Fruit fly (Drosophila melanogaster) whole organism, embryonic: ENCODE measurements around the gene CG6356.
A peak's percentile ranks its signal among the peaks of the same experiment; 100 is the strongest.

Experiments
- Adf1 ChIP-seq: fragments of 200-800 bp; sonication (Bioruptor generic); IDR thresholded peaks from 2 replicates; pipeline ENCODE4 v1.3.6; 2022; ENCODE audit warnings: missing biosample characterization, missing genetic modification characterization
- Atf6 ChIP-seq: fragments of 200-800 bp; sonication (Bioruptor generic); IDR thresholded peaks from 2 replicates; pipeline ENCODE4 v1.3.6; 2022; ENCODE audit warnings: missing biosample characterization, missing genetic modification characterization
- Bgb ChIP-seq: fragments of 200-800 bp; sonication (Bioruptor generic); IDR thresholded peaks from 2 replicates; pipeline ENCODE4 v1.3.6; 2022; ENCODE audit warnings: missing biosample characterization, missing genetic modification characterization; ENCODE audit not compliant: partially characterized antibody
- CG10543 ChIP-seq: fragments of 200-800 bp; sonication (Bioruptor generic); optimal IDR thresholded peaks from 3 replicates; lab custom pipeline; 2017; ENCODE audit warnings: missing biosample characterization, mild to moderate bottlenecking, missing genetic modification characterization, moderate library complexity
- CG11695 ChIP-seq: fragments of 200-800 bp; sonication (Bioruptor generic); IDR thresholded peaks from 3 replicates; pipeline ENCODE4 v1.3.6; 2022; ENCODE audit warnings: missing biosample characterization, missing genetic modification characterization
- CG12071 ChIP-seq: fragments of 200-800 bp; sonication (Bioruptor generic); optimal IDR thresholded peaks from 3 replicates; lab custom pipeline; 2018; ENCODE audit warnings: missing biosample characterization, mild to moderate bottlenecking, missing genetic modification characterization
- CG12769 ChIP-seq: fragments of 200-800 bp; sonication (Bioruptor generic); optimal IDR thresholded peaks from 2 replicates; lab custom pipeline; 2019; ENCODE audit warnings: missing biosample characterization, mild to moderate bottlenecking, missing genetic modification characterization, moderate library complexity
- CG13775 ChIP-seq: fragments of 200-800 bp; sonication (Bioruptor generic); optimal IDR thresholded peaks from 3 replicates; lab custom pipeline; 2017; ENCODE audit warnings: missing biosample characterization, mild to moderate bottlenecking, missing genetic modification characterization
- CG15514 ChIP-seq: fragments of 200-800 bp; sonication (Bioruptor generic); optimal IDR thresholded peaks from 3 replicates; lab custom pipeline; 2017; ENCODE audit warnings: missing biosample characterization, missing genetic modification characterization, mild to moderate bottlenecking, moderate library complexity, missing genetic modification reagents
- CG1647 ChIP-seq: fragments of 200-800 bp; sonication (Bioruptor generic); optimal IDR thresholded peaks from 3 replicates; lab custom pipeline; 2016; ENCODE audit warnings: missing biosample characterization, missing genetic modification characterization
- CG2712 ChIP-seq: fragments of 200-800 bp; optimal IDR thresholded peaks from 3 replicates; lab custom pipeline; 2019; ENCODE audit warnings: missing biosample characterization, mild to moderate bottlenecking, missing genetic modification characterization, moderate library complexity
- CG30431 ChIP-seq: fragments of 200-800 bp; sonication (Bioruptor generic); optimal IDR thresholded peaks from 2 replicates; lab custom pipeline; 2017; ENCODE audit warnings: missing biosample characterization, missing genetic modification characterization
- CG3281 ChIP-seq: fragments of 200-800 bp; sonication (Bioruptor generic); optimal IDR thresholded peaks from 3 replicates; lab custom pipeline; 2017; ENCODE audit warnings: missing biosample characterization, mild to moderate bottlenecking, missing genetic modification characterization
- CG3847 ChIP-seq: fragments of 200-800 bp; sonication (Bioruptor generic); IDR thresholded peaks from 2 replicates; pipeline ENCODE4 v1.3.6; 2022; ENCODE audit warnings: missing biosample characterization, missing genetic modification characterization
- CG3995 ChIP-seq: fragments of 200-800 bp; sonication (Bioruptor generic); optimal IDR thresholded peaks from 3 replicates; lab custom pipeline; 2016; ENCODE audit warnings: missing biosample characterization, missing genetic modification characterization
- CG4328 ChIP-seq: fragments of 200-800 bp; sonication (Bioruptor generic); optimal IDR thresholded peaks from 3 replicates; lab custom pipeline; 2017; ENCODE audit warnings: missing biosample characterization, missing genetic modification reagents, missing genetic modification characterization
- CG6813 ChIP-seq: fragments of 200-800 bp; sonication (Bioruptor generic); optimal IDR thresholded peaks from 2 replicates; lab custom pipeline; 2017; ENCODE audit warnings: missing biosample characterization, missing genetic modification characterization, mild to moderate bottlenecking, moderate library complexity, missing genetic modification reagents
- CG8388 ChIP-seq: fragments of 200-800 bp; sonication (Bioruptor generic); optimal IDR thresholded peaks from 2 replicates; lab custom pipeline; 2019; ENCODE audit warnings: missing biosample characterization, mild to moderate bottlenecking, missing genetic modification characterization, moderate library complexity
- CG8924 ChIP-seq: fragments of 200-800 bp; optimal IDR thresholded peaks from 3 replicates; lab custom pipeline; 2019; ENCODE audit warnings: missing biosample characterization, mild to moderate bottlenecking, missing genetic modification characterization, moderate library complexity
- CkIIα-i1 ChIP-seq: fragments of 200-800 bp; sonication (Bioruptor generic); IDR thresholded peaks from 2 replicates; pipeline ENCODE4 v1.3.6; 2022; ENCODE audit warnings: missing biosample characterization, missing genetic modification characterization
- Deaf1 ChIP-seq: fragments of 200-800 bp; optimal IDR thresholded peaks from 3 replicates; lab custom pipeline; 2019; ENCODE audit warnings: missing biosample characterization, mild to moderate bottlenecking, missing genetic modification characterization, moderate library complexity
- Dip2 ChIP-seq: fragments of 200-800 bp; sonication (Bioruptor generic); IDR thresholded peaks from 2 replicates; pipeline ENCODE4 v1.3.6; 2022; ENCODE audit warnings: missing biosample characterization, missing genetic modification characterization
- GATAe ChIP-seq: fragments of 200-800 bp; sonication (Bioruptor generic); conservative IDR thresholded peaks from 2 replicates; pipeline ENCODE4 v1.3.6; 2022; ENCODE audit warnings: missing biosample characterization, missing genetic modification characterization
- Hand ChIP-seq: fragments of 200-800 bp; sonication (Bioruptor generic); optimal IDR thresholded peaks from 2 replicates; lab custom pipeline; 2017; ENCODE audit warnings: mild to moderate bottlenecking, missing biosample characterization, missing genetic modification reagents, missing genetic modification characterization
- HmgD ChIP-seq: fragments of 200-800 bp; sonication (Bioruptor generic); optimal IDR thresholded peaks from 3 replicates; lab custom pipeline; 2016; ENCODE audit warnings: missing biosample characterization, missing genetic modification characterization
- Hmr ChIP-seq: fragments of 200-800 bp; sonication (Bioruptor generic); optimal IDR thresholded peaks from 3 replicates; lab custom pipeline; 2017; ENCODE audit warnings: mild to moderate bottlenecking, missing biosample characterization, missing genetic modification reagents, missing genetic modification characterization
- MESR4 ChIP-seq: fragments of 200-800 bp; sonication (Bioruptor generic); optimal IDR thresholded peaks from 2 replicates; lab custom pipeline; 2018; ENCODE audit warnings: missing biosample characterization, mild to moderate bottlenecking, missing genetic modification characterization, moderate library complexity
- Mrtf ChIP-seq: fragments of 200-800 bp; sonication (Bioruptor generic); IDR thresholded peaks from 3 replicates; pipeline ENCODE4 v1.3.6; 2022; ENCODE audit warnings: missing biosample characterization, missing genetic modification characterization
- Rfx ChIP-seq: fragments of 200-800 bp; sonication (Bioruptor generic); IDR thresholded peaks from 2 replicates; pipeline ENCODE4 v1.3.6; 2022; ENCODE audit warnings: missing biosample characterization, missing genetic modification characterization
- Scr ChIP-seq: fragments of 200-800 bp; sonication (Bioruptor generic); IDR thresholded peaks from 2 replicates; pipeline ENCODE4 v1.3.6; 2022; ENCODE audit warnings: missing biosample characterization, missing genetic modification characterization; ENCODE audit not compliant: partially characterized antibody
- Spps ChIP-seq: fragments of 200-800 bp; sonication (Bioruptor generic); optimal IDR thresholded peaks from 2 replicates; lab custom pipeline; 2018; ENCODE audit warnings: missing biosample characterization, mild to moderate bottlenecking, missing genetic modification characterization
- Taf1 ChIP-seq: fragments of 200-800 bp; sonication (Bioruptor generic); IDR thresholded peaks from 2 replicates; pipeline ENCODE4 v1.3.6; 2022; ENCODE audit warnings: missing biosample characterization, missing genetic modification characterization
- Vsx1 ChIP-seq: fragments of 200-800 bp; sonication (Bioruptor generic); optimal IDR thresholded peaks from 2 replicates; lab custom pipeline; 2017; ENCODE audit warnings: missing biosample characterization, mild to moderate bottlenecking, missing genetic modification characterization, missing genetic modification reagents
- ab ChIP-seq: fragments of 200-800 bp; sonication (Bioruptor generic); optimal IDR thresholded peaks from 2 replicates; lab custom pipeline; 2016; ENCODE audit warnings: missing biosample characterization, missing genetic modification characterization
- ac ChIP-seq: fragments of 200-800 bp; sonication (Bioruptor generic); optimal IDR thresholded peaks from 3 replicates; lab custom pipeline; 2017; ENCODE audit warnings: missing biosample characterization, mild to moderate bottlenecking, missing genetic modification characterization
- chn ChIP-seq: fragments of 200-800 bp; sonication (Bioruptor generic); optimal IDR thresholded peaks from 2 replicates; lab custom pipeline; 2016; ENCODE audit warnings: missing biosample characterization, missing genetic modification characterization
- dmrt11E ChIP-seq: fragments of 200-800 bp; sonication (Bioruptor generic); optimal IDR thresholded peaks from 3 replicates; lab custom pipeline; 2018; ENCODE audit warnings: missing biosample characterization, mild to moderate bottlenecking, missing genetic modification characterization, moderate library complexity
- dmrt99B ChIP-seq: fragments of 200-800 bp; sonication (Bioruptor generic); optimal IDR thresholded peaks from 2 replicates; lab custom pipeline; 2018; ENCODE audit warnings: missing biosample characterization, mild to moderate bottlenecking, missing genetic modification characterization, moderate library complexity
- fu2 ChIP-seq: fragments of 200-800 bp; sonication (Bioruptor generic); optimal IDR thresholded peaks from 2 replicates; lab custom pipeline; 2016; ENCODE audit warnings: missing biosample characterization, missing genetic modification characterization
- klu ChIP-seq: fragments of 200-800 bp; sonication (Bioruptor generic); IDR thresholded peaks from 2 replicates; pipeline ENCODE4 v1.3.6; 2022; ENCODE audit warnings: missing biosample characterization, missing genetic modification characterization
- lilli ChIP-seq: fragments of 200-800 bp; sonication (Bioruptor generic); optimal IDR thresholded peaks from 3 replicates; lab custom pipeline; 2016; ENCODE audit warnings: missing biosample characterization, missing genetic modification characterization
- mld ChIP-seq: fragments of 200-800 bp; sonication (Bioruptor generic); IDR thresholded peaks from 3 replicates; pipeline ENCODE4 v1.3.6; 2022; ENCODE audit warnings: missing biosample characterization, missing genetic modification characterization; ENCODE audit not compliant: partially characterized antibody
- nmo ChIP-seq: fragments of 200-800 bp; sonication (Bioruptor generic); optimal IDR thresholded peaks from 2 replicates; lab custom pipeline; 2018; ENCODE audit warnings: missing biosample characterization, mild to moderate bottlenecking, missing genetic modification characterization, moderate library complexity
- org-1 ChIP-seq: fragments of 200-800 bp; sonication (Bioruptor generic); optimal IDR thresholded peaks from 2 replicates; lab custom pipeline; 2017; ENCODE audit warnings: missing biosample characterization, missing genetic modification characterization
- otp ChIP-seq: fragments of 200-800 bp; sonication (Bioruptor generic); IDR thresholded peaks from 3 replicates; pipeline ENCODE4, ENCODE4 v1.3.6; 2022; ENCODE audit warnings: missing biosample characterization, missing genetic modification characterization
- phol ChIP-seq: fragments of 200-800 bp; sonication (Bioruptor generic); optimal IDR thresholded peaks from 3 replicates; lab custom pipeline; 2018; ENCODE audit warnings: missing biosample characterization, mild to moderate bottlenecking, missing genetic modification characterization, moderate library complexity
- sens ChIP-seq: fragments of 200-800 bp; sonication (Bioruptor generic); peaks from one replicate; lab custom pipeline; 2016; ENCODE audit warnings: missing biosample characterization, missing genetic modification characterization
- sr ChIP-seq: fragments of 200-800 bp; sonication (Bioruptor generic); IDR thresholded peaks from 3 replicates; pipeline ENCODE4 v1.3.6; 2022; ENCODE audit warnings: missing biosample characterization, missing genetic modification characterization
- ssp ChIP-seq: fragments of 200-800 bp; sonication (Bioruptor generic); IDR thresholded peaks from 2 replicates; pipeline ENCODE4 v1.3.6; 2022; ENCODE audit warnings: missing biosample characterization, missing genetic modification characterization
- tap ChIP-seq: fragments of 200-800 bp; optimal IDR thresholded peaks from 3 replicates; lab custom pipeline; 2019; ENCODE audit warnings: missing biosample characterization, mild to moderate bottlenecking, missing genetic modification characterization, moderate library complexity
- tgo ChIP-seq: fragments of 200-800 bp; sonication (Bioruptor generic); IDR thresholded peaks from 3 replicates; pipeline ENCODE4 v1.3.6; 2022; ENCODE audit warnings: missing biosample characterization, missing genetic modification characterization

Gene CG6356

dm6 chr3R:24271071-24271470 is 12.7 kb upstream of the CG6356 start, which contains the start of gene jar (continued):
- TF ChIP-seq CkIIα-i1 (GFP tag; lab: Robert Waterston, UW) (no peak), sr (0 out of 3 replicates have a peak, but pooled peaks have one; percentile 41), ac (GFP tag; lab: Kevin White, UChicago) (no peak), nmo (GFP tag; lab: Kevin White, UChicago) (peak; percentile 45), tap (tag; lab: Kevin White, UChicago) (no peak), dmrt11E (no peak), chn (GFP tag; lab: Kevin White, UChicago) (peak; percentile 21), CG4328 (GFP tag; lab: Kevin White, UChicago) (no peak), Scr (GFP tag; lab: Robert Waterston, UW) (peak; percentile 88), CG3995 (GFP tag; lab: Kevin White, UChicago) (peak; percentile 51), org-1 (GFP tag; lab: Kevin White, UChicago) (peak; percentile 33), CG3281 (GFP tag; lab: Kevin White, UChicago) (peak; percentile 30), CG8924 (tag; lab: Kevin White, UChicago) (peak; percentile 39), CG1647 (GFP tag; lab: Kevin White, UChicago) (peak; percentile 6), CG12071 (GFP tag; lab: Kevin White, UChicago) (peak; percentile 71), CG11695 (GFP tag; lab: Robert Waterston, UW) (no peak), Atf6 (peak; percentile 56; the same call in 1 of the 2 replicates), CG2712 (tag; lab: Kevin White, UChicago) (peak; percentile 65), Spps (tag; lab: Kevin White, UChicago) (no peak), lilli (GFP tag; lab: Kevin White, UChicago) (peak; percentile 12), GATAe (GFP tag; lab: Robert Waterston, UW) (no peak), Rfx (GFP tag; lab: Robert Waterston, UW) (peak; percentile 63), otp (peak; percentile 61; the same call in 1 of the 3 replicates), ab (GFP tag; lab: Kevin White, UChicago) (no peak), Taf1 (GFP tag; lab: Robert Waterston, UW) (no peak), dmrt99B (tag; lab: Kevin White, UChicago) (peak; percentile 14), sens (GFP tag; lab: Kevin White, UChicago) (peak; percentile 90), CG30431 (GFP tag; lab: Kevin White, UChicago) (no peak), Adf1 (peak; percentile 40; the same call in 1 of the 2 replicates), CG12769 (tag; lab: Kevin White, UChicago) (peak; percentile 49), Dip2 (GFP tag; lab: Robert Waterston, UW) (no peak), MESR4 (GFP tag; lab: Kevin White, UChicago) (peak; percentile 31), HmgD (GFP tag; lab: Kevin White, UChicago) (peak; percentile 28), ssp (GFP tag; lab: Robert Waterston, UW) (no peak), Deaf1 (tag; lab: Kevin White, UChicago) (peak; percentile 61), fu2 (GFP tag; lab: Kevin White, UChicago) (peak; percentile 19), phol (peak; percentile 46), mld (peak; percentile 70; the same call in 2 of the 3 replicates), Hmr (GFP tag; lab: Kevin White, UChicago) (peak; percentile 59), Mrtf (no peak), CG3847 (peak; percentile 65), CG6813 (GFP tag; lab: Kevin White, UChicago) (peak; percentile 7), Bgb (GFP tag; lab: Robert Waterston, UW) (peak; percentile 97), CG10543 (peak; percentile 71), klu (GFP tag; lab: Robert Waterston, UW) (no peak), Hand (GFP tag; lab: Kevin White, UChicago) (no peak), CG15514 (peak; percentile 85), tgo (GFP tag; lab: Robert Waterston, UW) (no peak), CG8388 (peak; percentile 26), CG13775 (GFP tag; lab: Kevin White, UChicago) (peak; percentile 4), Vsx1 (GFP tag; lab: Kevin White, UChicago) (peak; percentile 12)
